Fruit fly (Drosophila melanogaster) whole organism, embryonic: ENCODE data around the gene CG18213.

Experiments
- B-H2 ChIP-seq: fragments of 200-800 bp; sonication (Bioruptor generic); optimal IDR thresholded peaks from 2 replicates; lab custom pipeline; 2018; ENCODE audit warnings: missing biosample characterization, mild to moderate bottlenecking, missing genetic modification characterization
- CG10543 ChIP-seq: fragments of 200-800 bp; sonication (Bioruptor generic); optimal IDR thresholded peaks from 3 replicates; lab custom pipeline; 2017; ENCODE audit warnings: missing biosample characterization, mild to moderate bottlenecking, missing genetic modification characterization, moderate library complexity
- CG10654 ChIP-seq: fragments of 200-800 bp; sonication (Bioruptor generic); optimal IDR thresholded peaks from 2 replicates; lab custom pipeline; 2016; ENCODE audit warnings: missing biosample characterization, missing genetic modification characterization
- CG11093 ChIP-seq: fragments of 200-800 bp; sonication (Bioruptor generic); IDR thresholded peaks from 3 replicates; pipeline ENCODE4 v1.3.6; 2022; ENCODE audit warnings: missing biosample characterization, missing genetic modification characterization
- CG13624 ChIP-seq: fragments of 200-800 bp; sonication (Bioruptor generic); optimal IDR thresholded peaks from 2 replicates; lab custom pipeline; 2016; ENCODE audit warnings: missing biosample characterization, missing genetic modification characterization
- CG15011 ChIP-seq: fragments of 200-800 bp; sonication (Bioruptor generic); optimal IDR thresholded peaks from 3 replicates; lab custom pipeline; 2018; ENCODE audit warnings: missing biosample characterization, mild to moderate bottlenecking, missing genetic modification characterization
- CG1832 ChIP-seq: fragments of 200-800 bp; sonication (Bioruptor generic); optimal IDR thresholded peaks from 2 replicates; lab custom pipeline; 2017; ENCODE audit warnings: missing biosample characterization, mild to moderate bottlenecking, missing genetic modification characterization, inconsistent platforms
- CG18599 ChIP-seq: fragments of 200-800 bp; sonication (Bioruptor generic); optimal IDR thresholded peaks from 3 replicates; lab custom pipeline; 2017; ENCODE audit warnings: missing biosample characterization, missing genetic modification characterization, mild to moderate bottlenecking, moderate library complexity, missing genetic modification reagents
- CG2129 ChIP-seq: fragments of 200-800 bp; sonication (Bioruptor generic); IDR thresholded peaks from 2 replicates; pipeline ENCODE4 v1.3.6; 2022; ENCODE audit warnings: missing biosample characterization, missing genetic modification characterization; ENCODE audit not compliant: partially characterized antibody
- CG32772 ChIP-seq: fragments of 200-800 bp; sonication (Bioruptor generic); IDR thresholded peaks from 2 replicates; pipeline ENCODE4 v1.3.6; 2022; ENCODE audit warnings: missing biosample characterization, missing genetic modification characterization
- CG34376 ChIP-seq: fragments of 200-800 bp; sonication (Bioruptor generic); optimal IDR thresholded peaks from 2 replicates; lab custom pipeline; 2018; ENCODE audit warnings: missing biosample characterization, mild to moderate bottlenecking, missing genetic modification characterization
- CG3838 ChIP-seq: fragments of 200-800 bp; sonication (Bioruptor generic); optimal IDR thresholded peaks from 3 replicates; lab custom pipeline; 2016; ENCODE audit warnings: missing biosample characterization, missing genetic modification characterization
- CG3995 ChIP-seq: fragments of 200-800 bp; sonication (Bioruptor generic); optimal IDR thresholded peaks from 3 replicates; lab custom pipeline; 2016; ENCODE audit warnings: missing biosample characterization, missing genetic modification characterization
- CG7786 ChIP-seq: fragments of 200-800 bp; sonication (Bioruptor generic); optimal IDR thresholded peaks from 2 replicates; lab custom pipeline; 2016; ENCODE audit warnings: missing biosample characterization, missing genetic modification characterization
- D19A ChIP-seq: fragments of 200-800 bp; optimal IDR thresholded peaks from 3 replicates; lab custom pipeline; 2019; ENCODE audit warnings: missing biosample characterization, mild to moderate bottlenecking, missing genetic modification characterization, moderate library complexity
- Dip2 ChIP-seq: fragments of 200-800 bp; sonication (Bioruptor generic); IDR thresholded peaks from 2 replicates; pipeline ENCODE4 v1.3.6; 2022; ENCODE audit warnings: missing biosample characterization, missing genetic modification characterization
- GATAe ChIP-seq: fragments of 200-800 bp; sonication (Bioruptor generic); conservative IDR thresholded peaks from 2 replicates; pipeline ENCODE4 v1.3.6; 2022; ENCODE audit warnings: missing biosample characterization, missing genetic modification characterization
- HLH4C ChIP-seq: fragments of 200-800 bp; sonication (Bioruptor generic); IDR thresholded peaks from 3 replicates; pipeline ENCODE4 v1.3.6; 2022; ENCODE audit warnings: missing biosample characterization, missing genetic modification characterization; ENCODE audit not compliant: partially characterized antibody
- Hey ChIP-seq: fragments of 200-800 bp; sonication (Bioruptor generic); optimal IDR thresholded peaks from 3 replicates; lab custom pipeline; 2018; ENCODE audit warnings: missing biosample characterization, mild to moderate bottlenecking, missing genetic modification characterization
- Hr78 ChIP-seq, 2 experiments: fragments of 200-800 bp in 1 of 2; fragments of >200 bp in 1 of 2; sonication (Bioruptor generic) in 1 of 2; optimal IDR thresholded peaks; 2 replicates each; lab custom pipeline; 2017 to 2019; ENCODE audit warnings: missing biosample characterization in 2 of 2, missing genetic modification characterization in 2 of 2, mild to moderate bottlenecking in 1 of 2, moderate library complexity in 1 of 2
- MBD-R2 ChIP-seq: fragments of 200-800 bp; sonication (Bioruptor generic); IDR thresholded peaks from 2 replicates; pipeline ENCODE4 v1.3.6; 2022; ENCODE audit warnings: missing biosample characterization, missing genetic modification characterization
- MTF-1 ChIP-seq: fragments of 200-800 bp; sonication (Bioruptor generic); optimal IDR thresholded peaks from 2 replicates; lab custom pipeline; 2018; ENCODE audit warnings: missing biosample characterization, mild to moderate bottlenecking, missing genetic modification characterization, borderline replicate concordance
- Myb ChIP-seq: fragments of 200-800 bp; sonication (Bioruptor generic); optimal IDR thresholded peaks from 2 replicates; lab custom pipeline; 2016; ENCODE audit warnings: missing biosample characterization, missing genetic modification characterization
- Oaz ChIP-seq: fragments of 200-800 bp; sonication (Bioruptor generic); IDR thresholded peaks from 2 replicates; pipeline ENCODE4 v1.3.6; 2022; ENCODE audit warnings: missing biosample characterization, missing genetic modification characterization
- Opbp ChIP-seq: fragments of 200-800 bp; sonication (Bioruptor generic); IDR thresholded peaks from 3 replicates; pipeline ENCODE4 v1.3.6; 2022; ENCODE audit warnings: missing biosample characterization, missing genetic modification characterization; ENCODE audit not compliant: partially characterized antibody
- Pdp1 ChIP-seq, 2 experiments: fragments of 200-800 bp; sonication (Bioruptor generic); optimal IDR thresholded peaks; 3 replicates each; lab custom pipeline; 2016; ENCODE audit warnings: missing biosample characterization in 2 of 2, missing genetic modification characterization in 2 of 2, mild to moderate bottlenecking in 1 of 2, moderate library complexity in 1 of 2
- ac ChIP-seq: fragments of 200-800 bp; sonication (Bioruptor generic); optimal IDR thresholded peaks from 3 replicates; lab custom pipeline; 2017; ENCODE audit warnings: missing biosample characterization, mild to moderate bottlenecking, missing genetic modification characterization
- bsh ChIP-seq, 2 experiments: fragments of 200-800 bp; sonication (Bioruptor generic); optimal IDR thresholded peaks; 2 replicates each; lab custom pipeline; 2017 to 2018; ENCODE audit warnings: mild to moderate bottlenecking in 2 of 2, missing biosample characterization in 2 of 2, missing genetic modification characterization in 2 of 2, moderate library complexity in 1 of 2
- caup ChIP-seq: fragments of 200-800 bp; sonication (Bioruptor generic); optimal IDR thresholded peaks from 3 replicates; lab custom pipeline; 2017; ENCODE audit warnings: missing biosample characterization, mild to moderate bottlenecking, missing genetic modification characterization, moderate library complexity; ENCODE audit not compliant: severe bottlenecking
- chif ChIP-seq, 2 experiments: fragments of 200-800 bp; sonication (Bioruptor generic); optimal IDR thresholded peaks; 3 replicates each; lab custom pipeline; 2016; ENCODE audit warnings: missing biosample characterization in 2 of 2, missing genetic modification characterization in 2 of 2
- corto ChIP-seq: fragments of 200-800 bp; sonication (Bioruptor generic); optimal IDR thresholded peaks from 2 replicates; lab custom pipeline; 2016; ENCODE audit warnings: missing biosample characterization, mild to moderate bottlenecking, missing genetic modification characterization, moderate library complexity
- exex ChIP-seq: fragments of 200-800 bp; sonication (Bioruptor generic); optimal IDR thresholded peaks from 4 replicates; lab custom pipeline; 2018; ENCODE audit warnings: missing biosample characterization, mild to moderate bottlenecking, missing genetic modification characterization, moderate library complexity
- gro ChIP-seq: fragments of 200-800 bp; sonication (Bioruptor generic); optimal IDR thresholded peaks from 2 replicates; lab custom pipeline; 2016; ENCODE audit warnings: missing biosample characterization, missing genetic modification characterization
- gsb ChIP-seq: fragments of 200-800 bp; sonication (Bioruptor generic); IDR thresholded peaks from 2 replicates; pipeline ENCODE4 v1.3.6; 2022; ENCODE audit warnings: missing biosample characterization, missing genetic modification characterization
- inv ChIP-seq: fragments of 200-800 bp; sonication (Bioruptor generic); IDR thresholded peaks from 2 replicates; pipeline ENCODE4 v1.3.6; 2022; ENCODE audit warnings: missing biosample characterization, missing genetic modification characterization; ENCODE audit not compliant: partially characterized antibody
- mirr ChIP-seq: fragments of 200-800 bp; sonication (Bioruptor generic); optimal IDR thresholded peaks from 3 replicates; lab custom pipeline; 2018; ENCODE audit warnings: missing biosample characterization, mild to moderate bottlenecking, missing genetic modification characterization
- mld ChIP-seq: fragments of 200-800 bp; sonication (Bioruptor generic); IDR thresholded peaks from 3 replicates; pipeline ENCODE4 v1.3.6; 2022; ENCODE audit warnings: missing biosample characterization, missing genetic modification characterization; ENCODE audit not compliant: partially characterized antibody
- nmo ChIP-seq: fragments of 200-800 bp; sonication (Bioruptor generic); optimal IDR thresholded peaks from 2 replicates; lab custom pipeline; 2018; ENCODE audit warnings: missing biosample characterization, mild to moderate bottlenecking, missing genetic modification characterization, moderate library complexity
- peb ChIP-seq: fragments of 200-800 bp; sonication (Bioruptor generic); IDR thresholded peaks from 2 replicates; pipeline ENCODE4 v1.3.6; 2022; ENCODE audit warnings: missing biosample characterization, missing genetic modification characterization
- pfk ChIP-seq: fragments of 200-800 bp; sonication (Bioruptor generic); optimal IDR thresholded peaks from 2 replicates; lab custom pipeline; 2018; ENCODE audit warnings: missing biosample characterization, mild to moderate bottlenecking, missing genetic modification characterization, moderate library complexity
- sd ChIP-seq: fragments of 200-800 bp; sonication (Bioruptor generic); optimal IDR thresholded peaks from 3 replicates; lab custom pipeline; 2018; ENCODE audit warnings: missing biosample characterization, mild to moderate bottlenecking, missing genetic modification characterization, moderate library complexity
- stc ChIP-seq: fragments of 200-800 bp; sonication (Bioruptor generic); IDR thresholded peaks from 2 replicates; pipeline ENCODE4 v1.3.6; 2022; ENCODE audit warnings: missing biosample characterization, missing genetic modification characterization
- sug ChIP-seq: fragments of 200-800 bp; optimal IDR thresholded peaks from 2 replicates; lab custom pipeline; 2019; ENCODE audit warnings: missing biosample characterization, mild to moderate bottlenecking, missing genetic modification characterization, moderate library complexity
- tgo ChIP-seq: fragments of 200-800 bp; sonication (Bioruptor generic); IDR thresholded peaks from 3 replicates; pipeline ENCODE4 v1.3.6; 2022; ENCODE audit warnings: missing biosample characterization, missing genetic modification characterization
- twi ChIP-seq: fragments of 200-800 bp; optimal IDR thresholded peaks from 2 replicates; lab custom pipeline; 2019; ENCODE audit warnings: missing biosample characterization, mild to moderate bottlenecking, missing genetic modification characterization, moderate library complexity
- vvl ChIP-seq: fragments of 200-800 bp; sonication (Bioruptor generic); IDR thresholded peaks from 2 replicates; pipeline ENCODE4 v1.3.6; 2022; ENCODE audit warnings: missing biosample characterization, missing genetic modification characterization
- zen ChIP-seq: fragments of 200-800 bp; sonication (Bioruptor generic); optimal IDR thresholded peaks from 3 replicates; lab custom pipeline; 2018; ENCODE audit warnings: missing biosample characterization, mild to moderate bottlenecking, missing genetic modification characterization, moderate library complexity

Gene CG18213

dm6 chr3R:17008675-17009022 lies 31.4 kb downstream of the CG18213 start (continued):
- TF ChIP-seq GATAe (GFP tag; lab: Robert Waterston, UW) (0 out of 2 replicates have a peak, but pooled peaks have one; percentile 13), inv (no peak), Myb (no peak)

dm6 chr3R:17008018-17008674 lies 31.9 kb downstream of the CG18213 start, which contains the start of gene CG8907:
Gene CG8907 (plus strand): TSS chr3R:17008269.
- TF ChIP-seq CG15011 (no peak), B-H2 (GFP tag; lab: Kevin White, UChicago) (peak; percentile 9), ac (no peak), corto (GFP tag; lab: Kevin White, UChicago) (no peak), nmo (GFP tag; lab: Kevin White, UChicago) (no peak), CG10543 (GFP tag; lab: Kevin White, UChicago) (peak; percentile 39), HLH4C (no peak), sd (tag; lab: Kevin White, UChicago) (peak; percentile 81), Opbp (GFP tag; lab: Robert Waterston, UW) (no peak), chif (GFP tag; optimal IDR thresholded peaks at IDR 0.05; lab: Kevin White, UChicago) (no peak), MTF-1 (GFP tag; lab: Kevin White, UChicago) (no peak), Oaz (no peak), CG13624 (GFP tag; lab: Kevin White, UChicago) (no peak), CG11093 (GFP tag; lab: Robert Waterston, UW) (no peak), pfk (GFP tag; lab: Kevin White, UChicago) (no peak), Hey (tag; lab: Kevin White, UChicago) (no peak), D19A (no peak), exex (peak; percentile 98), peb (no peak), Hr78 (GFP tag; optimal IDR thresholded peaks at IDR 0.05; lab: Kevin White, UChicago) (peak in 1 of 2 experiments; percentile 39), CG1832 (GFP tag; lab: Kevin White, UChicago) (no peak), mld (GFP tag; lab: Robert Waterston, UW) (no peak), MBD-R2 (GFP tag; lab: Robert Waterston, UW) (peak; percentile 12; the same call in 1 of the 2 replicates), stc (no peak), CG3838 (GFP tag; lab: Kevin White, UChicago) (no peak), Dip2 (GFP tag; lab: Robert Waterston, UW) (no peak), CG34376 (GFP tag; lab: Kevin White, UChicago) (peak; percentile 49), mirr (GFP tag; lab: Kevin White, UChicago) (peak; percentile 65), zen (tag; lab: Kevin White, UChicago) (no peak), twi (tag; lab: Kevin White, UChicago) (no peak), gsb (no peak), bsh (GFP tag; optimal IDR thresholded peaks at IDR 0.05; lab: Kevin White, UChicago) (no peak), gro (GFP tag; lab: Kevin White, UChicago) (peak; percentile 6), CG7786 (GFP tag; lab: Kevin White, UChicago) (no peak), CG18599 (peak; percentile 11), Pdp1 (GFP tag; optimal IDR thresholded peaks at IDR 0.05; lab: Kevin White, UChicago) (peak in 1 of 2 experiments; percentile 75), CG3995 (GFP tag; lab: Kevin White, UChicago) (no peak), caup (GFP tag; lab: Kevin White, UChicago) (no peak), sug (tag; lab: Kevin White, UChicago) (peak; percentile 68), tgo (GFP tag; lab: Robert Waterston, UW) (no peak), CG10654 (GFP tag; lab: Kevin White, UChicago) (no peak), CG32772 (GFP tag; lab: Robert Waterston, UW) (no peak), CG2129 (GFP tag; lab: Robert Waterston, UW) (no peak), vvl (GFP tag; lab: Robert Waterston, UW) (no peak)
